Fruit fly (Drosophila melanogaster): ENCODE data around the gene RpL30.
A peak's percentile ranks its signal among the peaks of the same experiment; 100 is the strongest.

Gene RpL30

DNA sequence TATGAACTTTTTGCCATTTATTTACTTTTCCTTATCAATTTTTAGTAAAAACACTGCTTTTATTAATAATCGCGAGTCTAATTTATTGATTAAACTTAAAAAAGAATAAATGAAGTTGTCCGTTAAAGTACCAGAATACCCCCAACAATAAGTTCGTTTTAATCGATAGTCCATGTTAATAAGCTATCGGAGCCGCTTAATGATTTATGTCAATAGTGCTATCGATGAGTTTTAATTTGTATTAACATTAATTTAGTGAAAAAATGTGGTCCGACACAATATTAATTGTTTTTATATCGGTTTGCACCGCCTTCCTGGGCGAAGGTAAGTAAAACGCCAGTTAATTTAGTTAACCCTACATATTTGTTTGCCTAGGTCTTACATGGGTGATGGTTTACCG is 39.8 kb upstream of the RpL30 start, which contains the start of gene CG10470:
Gene CG10470 (plus strand): TSS at position 165 of the 400 bp plus-strand sequence.
- TF ChIP-seq grau (tag; optimal IDR thresholded peaks at IDR 0.05) (peak; percentile 26), Dbx (GFP tag; IDR thresholded peaks at IDR 0.05) (no peak), CG1647 (GFP tag; optimal IDR thresholded peaks at IDR 0.05) (no peak), nmo (GFP tag; optimal IDR thresholded peaks at IDR 0.05) (peak; percentile 23), twi (tag; optimal IDR thresholded peaks at IDR 0.05) (no peak), CG1603 (tag; optimal IDR thresholded peaks at IDR 0.05) (peak; percentile 20), sens (GFP tag) (peak; percentile 87), tin (GFP tag; optimal IDR thresholded peaks at IDR 0.05) (no peak), kay (GFP tag; optimal IDR thresholded peaks at IDR 0.05) (no peak), pnt (GFP tag; optimal IDR thresholded peaks at IDR 0.05) (no peak), gem (tag; optimal IDR thresholded peaks at IDR 0.05) (peak; percentile 65), ato (GFP tag; IDR thresholded peaks at IDR 0.05; ENCODE audit: partially characterized antibody) (peak; percentile 71), CG6813 (GFP tag; optimal IDR thresholded peaks at IDR 0.05) (no peak), bab2 (GFP tag; optimal IDR thresholded peaks at IDR 0.05) (no peak), CG1233 (GFP tag; optimal IDR thresholded peaks at IDR 0.05) (no peak), NK7.1 (GFP tag; optimal IDR thresholded peaks at IDR 0.05) (no peak), Taf1 (GFP tag; IDR thresholded peaks at IDR 0.05) (no peak), wek (GFP tag; optimal IDR thresholded peaks at IDR 0.05) (peak; percentile 96), Sox102F (GFP tag; optimal IDR thresholded peaks at IDR 0.05) (peak; percentile 18), toy (GFP tag; IDR thresholded peaks at IDR 0.05) (no peak), pb (GFP tag; optimal IDR thresholded peaks at IDR 0.05) (no peak), HLH3B (GFP tag; IDR thresholded peaks at IDR 0.05) (no peak), peb (GFP tag; IDR thresholded peaks at IDR 0.05) (no peak), CG2202 (tag; optimal IDR thresholded peaks at IDR 0.05) (no peak), Sry-δ (GFP tag; optimal IDR thresholded peaks at IDR 0.05) (peak; percentile 71), C15 (GFP tag; IDR thresholded peaks at IDR 0.05) (no peak), MESR4 (GFP tag; optimal IDR thresholded peaks at IDR 0.05) (peak; percentile 70), lilli (GFP tag; optimal IDR thresholded peaks at IDR 0.05) (peak; percentile 21), zfh1 (GFP tag; IDR thresholded peaks at IDR 0.05) (no peak), run (tag; optimal IDR thresholded peaks at IDR 0.05) (no peak), HHEX (GFP tag; optimal IDR thresholded peaks at IDR 0.05) (no peak), slou (GFP tag; optimal IDR thresholded peaks at IDR 0.05) (no peak), CG2199 (GFP tag; IDR thresholded peaks at IDR 0.05) (no peak), Blimp-1 (GFP tag; optimal IDR thresholded peaks at IDR 0.05) (peak; percentile 12), cwo (GFP tag; optimal IDR thresholded peaks at IDR 0.05) (no peak), cas (GFP tag; IDR thresholded peaks at IDR 0.05) (no peak), CG10147 (GFP tag; optimal IDR thresholded peaks at IDR 0.05) (peak; percentile 13), HmgZ (tag; optimal IDR thresholded peaks at IDR 0.05) (no peak), Fer3 (tag; optimal IDR thresholded peaks at IDR 0.05) (peak; percentile 28), Abd-B (GFP tag; optimal IDR thresholded peaks at IDR 0.05) (no peak), CG1529 (GFP tag; optimal IDR thresholded peaks at IDR 0.05) (no peak), CG2116 (GFP tag; optimal IDR thresholded peaks at IDR 0.05) (peak; percentile 68), CG30403 (GFP tag; optimal IDR thresholded peaks at IDR 0.05) (peak; percentile 32), CG33213 (GFP tag; optimal IDR thresholded peaks at IDR 0.05) (no peak), CG4617 (GFP tag; optimal IDR thresholded peaks at IDR 0.05; ENCODE audit: borderline replicate concordance) (peak; percentile 51), zfh2 (GFP tag; optimal IDR thresholded peaks at IDR 0.05) (no peak), CG9609 (GFP tag; optimal IDR thresholded peaks at IDR 0.05) (no peak), CG6254 (GFP tag; optimal IDR thresholded peaks at IDR 0.05) (no peak), zen2 (GFP tag; IDR thresholded peaks at IDR 0.05; ENCODE audit: partially characterized antibody) (peak; percentile 70; the same call in 2 of the 3 replicates), CG2875 (GFP tag; optimal IDR thresholded peaks at IDR 0.05) (no peak), scrt (GFP tag; optimal IDR thresholded peaks at IDR 0.05) (no peak), chn (GFP tag; optimal IDR thresholded peaks at IDR 0.05) (no peak)

Measured in whole organism, embryonic.